Worm (Caenorhabditis elegans): ENCODE data around the gene F31D5.7.

Gene F31D5.7

DNA sequence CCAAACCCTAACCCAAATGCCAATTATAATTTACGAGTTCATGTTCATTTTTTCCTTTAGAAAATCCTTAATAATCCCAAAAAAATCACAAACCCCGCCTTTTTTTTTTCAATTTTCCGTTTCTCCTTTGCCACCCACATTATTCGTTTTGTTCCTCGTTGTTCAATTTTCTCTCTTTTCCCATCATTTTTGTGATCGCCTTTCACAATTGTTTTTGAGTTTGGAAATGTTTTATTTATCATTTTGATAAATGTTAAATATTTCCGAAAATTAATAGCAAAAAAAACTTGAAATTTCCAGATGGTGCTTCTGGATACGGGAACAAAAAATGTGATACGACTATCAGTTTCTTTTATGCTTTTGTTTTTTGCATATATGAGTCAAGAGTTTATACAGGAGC lies 4.1 kb downstream of the F31D5.7 start, which contains the start of gene F31D5.2:
Gene F31D5.2, plus strand, starts transcription at position 301 of the 400 bp plus-strand sequence.
- TF ChIP-seq zag-1 (tag; optimal IDR thresholded peaks at IDR 0.05) (no peak), elt-3 (tag; optimal IDR thresholded peaks at IDR 0.05) (no peak), alr-1 (tag; optimal IDR thresholded peaks at IDR 0.05) (no peak), lin-39 (tag; optimal IDR thresholded peaks at IDR 0.05) (no peak), crh-2 (tag; optimal IDR thresholded peaks at IDR 0.05) (no peak), ztf-4 (tag; optimal IDR thresholded peaks at IDR 0.05) (no peak), peb-1 (tag; optimal IDR thresholded peaks at IDR 0.05) (no peak), F13H6.1 (tag; optimal IDR thresholded peaks at IDR 0.05) (no peak), mdl-1 (tag; optimal IDR thresholded peaks at IDR 0.05) (no peak)

- TF ChIP-seq dmd-4 (tag; optimal IDR thresholded peaks at IDR 0.05) = no peak
- no peak for TF ChIP-seq mbf-1 (tag; optimal IDR thresholded peaks at IDR 0.05)
- no peak for TF ChIP-seq Y55F3AM.14 (GFP tag; optimal IDR thresholded peaks at IDR 0.05)
These were observed 7.8 kb downstream of the F31D5.7 start, which contains the start of gene F31D5.1 for ce11 chrII:4219062-4219461. F31D5.1 (plus strand) TSS chrII:4219362.

DNA sequence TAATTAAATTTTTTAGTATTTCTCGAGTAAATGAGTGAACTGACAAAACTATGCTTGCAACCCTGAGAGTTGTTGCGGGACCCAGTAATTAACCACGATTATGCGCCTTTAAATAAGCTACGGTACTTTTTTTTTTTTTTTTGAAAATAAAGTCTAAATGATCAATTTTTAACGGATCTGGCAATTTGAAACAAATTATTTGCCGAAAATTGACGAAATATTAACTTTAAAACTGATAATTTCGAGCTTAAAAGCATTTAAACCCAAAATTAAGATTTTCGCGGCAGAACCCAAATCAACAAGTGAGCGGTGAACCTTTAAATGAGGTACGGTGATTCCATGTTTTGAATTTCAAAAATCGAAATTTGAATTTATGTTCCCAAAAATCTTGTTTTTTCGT lies 11.3 kb downstream of the F31D5.7 start:
- no peak for TF ChIP-seq R02D3.7 (tag; optimal IDR thresholded peaks at IDR 0.05)
- no peak for TF ChIP-seq mab-5 (tag; optimal IDR thresholded peaks at IDR 0.05)
- TF ChIP-seq C34F6.9 (tag; optimal IDR thresholded peaks at IDR 0.05) = no peak
- TF ChIP-seq alr-1 (tag; optimal IDR thresholded peaks at IDR 0.05) = no peak
- no peak for TF ChIP-seq nhr-23 (tag; optimal IDR thresholded peaks at IDR 0.05)
- no peak for TF ChIP-seq elt-3 (tag; optimal IDR thresholded peaks at IDR 0.05)
- TF ChIP-seq ceh-16 (tag; optimal IDR thresholded peaks at IDR 0.05) = no peak
- no peak for TF ChIP-seq F13H6.1 (tag; optimal IDR thresholded peaks at IDR 0.05)
- no peak for TF ChIP-seq aly-2 (tag; optimal IDR thresholded peaks at IDR 0.05)
- no peak for TF ChIP-seq ama-1 (optimal IDR thresholded peaks at IDR 0.05)
- no peak for TF ChIP-seq unc-55 (GFP tag; optimal IDR thresholded peaks at IDR 0.05)
- TF ChIP-seq ZK546.5 (tag; optimal IDR thresholded peaks at IDR 0.05) = no peak
- no peak for TF ChIP-seq snpc-4 (tag; optimal IDR thresholded peaks at IDR 0.05)
- no peak for TF ChIP-seq unc-62 (GFP tag; optimal IDR thresholded peaks at IDR 0.05)
- TF ChIP-seq lin-13 (GFP tag; optimal IDR thresholded peaks at IDR 0.05) = no peak
- TF ChIP-seq nhr-10 (tag; optimal IDR thresholded peaks at IDR 0.05) = no peak

DNA sequence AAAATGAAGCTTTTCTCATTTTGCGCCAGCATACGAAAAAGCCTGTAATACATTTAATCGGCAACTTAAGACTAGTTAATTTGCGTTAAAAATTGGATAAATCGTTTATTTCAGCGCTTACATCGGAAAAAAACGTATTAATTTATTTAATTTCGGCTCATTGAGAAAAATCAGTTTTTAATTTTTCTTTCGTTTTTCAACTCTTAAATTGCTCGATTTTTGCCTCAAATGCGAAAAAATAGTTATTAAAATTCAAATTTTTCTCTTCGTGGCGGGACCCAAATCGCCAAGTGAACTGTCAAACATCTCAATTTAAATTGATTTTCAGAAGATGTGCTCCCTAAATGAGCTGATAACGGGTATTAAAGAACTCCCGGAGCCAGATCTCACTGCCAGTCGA lies 11.8 kb downstream of the F31D5.7 start, which contains the start of gene C16A11.5:
Gene C16A11.5, plus strand, starts transcription at position 323 of the 400 bp plus-strand sequence.
- TF ChIP-seq lsy-2 (tag; optimal IDR thresholded peaks at IDR 0.05) = no peak
- no peak for TF ChIP-seq blmp-1 (tag; optimal IDR thresholded peaks at IDR 0.05; ENCODE audit: insufficient read depth)
- TF ChIP-seq ama-1 (optimal IDR thresholded peaks at IDR 0.05) = no peak
- no peak for TF ChIP-seq nhr-6 (tag; optimal IDR thresholded peaks at IDR 0.05)

- TF ChIP-seq skn-1 (tag; optimal IDR thresholded peaks at IDR 0.05) (no peak), dmd-4 (tag; optimal IDR thresholded peaks at IDR 0.05) (no peak), nhr-77 (tag; optimal IDR thresholded peaks at IDR 0.05) (no peak), ceh-82 (tag; optimal IDR thresholded peaks at IDR 0.05) (no peak), sma-9 (GFP tag; optimal IDR thresholded peaks at IDR 0.05) (no peak), sma-9 (tag; optimal IDR thresholded peaks at IDR 0.05) (no peak), elt-3 (tag; optimal IDR thresholded peaks at IDR 0.05) (no peak), unc-39 (tag; optimal IDR thresholded peaks at IDR 0.05) (no peak), ztf-11 (tag; optimal IDR thresholded peaks at IDR 0.05) (no peak), sem-4 (tag; optimal IDR thresholded peaks at IDR 0.05) (no peak), ama-1 (optimal IDR thresholded peaks at IDR 0.05) (no peak)
These were observed 15.4 kb downstream of the F31D5.7 start, which contains the start of gene C16A11.4 for ce11 chrII:4226598-4227096. C16A11.4 (plus strand) TSS chrII:4227046.
